Fruit fly (Drosophila melanogaster) whole organism, embryonic: Measurements from ENCODE around the gene Trf4-1.

Experiments
- Antp ChIP-seq: fragments of 200-800 bp; sonication (Bioruptor generic); optimal IDR thresholded peaks from 3 replicates; lab custom pipeline; 2016; ENCODE audit warnings: missing biosample characterization, missing genetic modification characterization
- B-H2 ChIP-seq: fragments of 200-800 bp; sonication (Bioruptor generic); optimal IDR thresholded peaks from 2 replicates; lab custom pipeline; 2018; ENCODE audit warnings: missing biosample characterization, mild to moderate bottlenecking, missing genetic modification characterization
- CG10366 ChIP-seq: fragments of 200-800 bp; sonication (Bioruptor generic); IDR thresholded peaks from 2 replicates; pipeline ENCODE4 v1.3.6; 2022; ENCODE audit warnings: missing biosample characterization, missing genetic modification characterization
- CG10462 ChIP-seq: fragments of 200-800 bp; sonication (Bioruptor generic); optimal IDR thresholded peaks from 2 replicates; lab custom pipeline; 2016; ENCODE audit warnings: missing biosample characterization, missing genetic modification characterization
- CG1233 ChIP-seq: fragments of 200-800 bp; sonication (Bioruptor generic); optimal IDR thresholded peaks from 4 replicates; lab custom pipeline; 2018; ENCODE audit warnings: missing biosample characterization, mild to moderate bottlenecking, missing genetic modification characterization
- CG12659 ChIP-seq: fragments of 200-800 bp; sonication (Bioruptor generic); optimal IDR thresholded peaks from 3 replicates; lab custom pipeline; 2017; ENCODE audit warnings: mild to moderate bottlenecking, missing biosample characterization, missing genetic modification reagents, missing genetic modification characterization
- CG12744 ChIP-seq: fragments of 200-800 bp; sonication (Bioruptor generic); optimal IDR thresholded peaks from 2 replicates; lab custom pipeline; 2016; ENCODE audit warnings: missing biosample characterization, missing genetic modification characterization
- CG17328 ChIP-seq: fragments of 200-800 bp; sonication (Bioruptor generic); IDR thresholded peaks from 2 replicates; pipeline ENCODE4 v1.3.6; 2022; ENCODE audit warnings: missing biosample characterization, missing genetic modification characterization
- CG17359 ChIP-seq: fragments of 200-800 bp; sonication (Bioruptor generic); optimal IDR thresholded peaks from 3 replicates; lab custom pipeline; 2018; ENCODE audit warnings: missing biosample characterization, mild to moderate bottlenecking, missing genetic modification characterization, moderate library complexity
- CG2116 ChIP-seq: fragments of 200-800 bp; sonication (Bioruptor generic); optimal IDR thresholded peaks from 3 replicates; lab custom pipeline; 2018; ENCODE audit warnings: missing biosample characterization, mild to moderate bottlenecking, missing genetic modification characterization
- CG2129 ChIP-seq: fragments of 200-800 bp; sonication (Bioruptor generic); IDR thresholded peaks from 2 replicates; pipeline ENCODE4 v1.3.6; 2022; ENCODE audit warnings: missing biosample characterization, missing genetic modification characterization; ENCODE audit not compliant: partially characterized antibody
- CG2202 ChIP-seq: fragments of 200-800 bp; sonication (Bioruptor generic); optimal IDR thresholded peaks from 2 replicates; lab custom pipeline; 2018; ENCODE audit warnings: missing biosample characterization, mild to moderate bottlenecking, missing genetic modification characterization
- CG30403 ChIP-seq: fragments of 200-800 bp; sonication (Bioruptor generic); optimal IDR thresholded peaks from 3 replicates; lab custom pipeline; 2016; ENCODE audit warnings: missing biosample characterization, missing genetic modification characterization
- CG4360 ChIP-seq: fragments of 200-800 bp; sonication (Bioruptor generic); IDR thresholded peaks from 2 replicates; pipeline ENCODE4 v1.3.6; 2022; ENCODE audit warnings: missing biosample characterization, missing genetic modification characterization
- CG4707 ChIP-seq: fragments of 200-800 bp; sonication (Bioruptor generic); optimal IDR thresholded peaks from 2 replicates; lab custom pipeline; 2018; ENCODE audit warnings: missing biosample characterization, mild to moderate bottlenecking, missing genetic modification characterization, moderate library complexity
- CG4730 ChIP-seq: fragments of 200-800 bp; sonication (Bioruptor generic); IDR thresholded peaks from 2 replicates; pipeline ENCODE4 v1.3.6; 2022; ENCODE audit warnings: missing biosample characterization, missing genetic modification characterization
- CG4854 ChIP-seq: fragments of 200-800 bp; sonication (Bioruptor generic); optimal IDR thresholded peaks from 2 replicates; lab custom pipeline; 2016; ENCODE audit warnings: missing biosample characterization, missing genetic modification characterization, inconsistent platforms
- CG5245 ChIP-seq: fragments of 200-800 bp; sonication (Bioruptor generic); optimal IDR thresholded peaks from 3 replicates; lab custom pipeline; 2016; ENCODE audit warnings: missing biosample characterization, missing genetic modification characterization
- CG6272 ChIP-seq: fragments of 200-800 bp; sonication (Bioruptor generic); IDR thresholded peaks from 2 replicates; pipeline ENCODE4 v1.3.6; 2022; ENCODE audit warnings: missing biosample characterization, missing genetic modification characterization
- CG7745 ChIP-seq: fragments of 200-800 bp; sonication (Bioruptor generic); optimal IDR thresholded peaks from 2 replicates; lab custom pipeline; 2018; ENCODE audit warnings: missing biosample characterization, mild to moderate bottlenecking, missing genetic modification characterization, moderate library complexity
- CG8089 ChIP-seq: fragments of 200-800 bp; sonication (Bioruptor generic); optimal IDR thresholded peaks from 3 replicates; lab custom pipeline; 2016; ENCODE audit warnings: missing biosample characterization, missing genetic modification characterization
- CG9437 ChIP-seq: fragments of 200-800 bp; sonication (Bioruptor generic); optimal IDR thresholded peaks from 2 replicates; lab custom pipeline; 2018; ENCODE audit warnings: missing biosample characterization, mild to moderate bottlenecking, missing genetic modification characterization
- Fer1 ChIP-seq: fragments of 200-800 bp; sonication (Bioruptor generic); optimal IDR thresholded peaks from 2 replicates; lab custom pipeline; 2017; ENCODE audit warnings: missing biosample characterization, mild to moderate bottlenecking, missing genetic modification characterization
- Fer3 ChIP-seq: fragments of 200-800 bp; sonication (Bioruptor generic); optimal IDR thresholded peaks from 2 replicates; lab custom pipeline; 2018; ENCODE audit warnings: missing biosample characterization, mild to moderate bottlenecking, missing genetic modification characterization, moderate library complexity
- HLH54F ChIP-seq: fragments of 200-800 bp; sonication (Bioruptor generic); optimal IDR thresholded peaks from 3 replicates; lab custom pipeline; 2016; ENCODE audit warnings: missing biosample characterization, missing genetic modification characterization
- HmgD ChIP-seq: fragments of 200-800 bp; sonication (Bioruptor generic); optimal IDR thresholded peaks from 3 replicates; lab custom pipeline; 2016; ENCODE audit warnings: missing biosample characterization, missing genetic modification characterization
- Hmr ChIP-seq: fragments of 200-800 bp; sonication (Bioruptor generic); optimal IDR thresholded peaks from 3 replicates; lab custom pipeline; 2017; ENCODE audit warnings: mild to moderate bottlenecking, missing biosample characterization, missing genetic modification reagents, missing genetic modification characterization
- Hr78 ChIP-seq, 2 experiments: fragments of 200-800 bp in 1 of 2; fragments of >200 bp in 1 of 2; sonication (Bioruptor generic) in 1 of 2; optimal IDR thresholded peaks; 2 replicates each; lab custom pipeline; 2017 to 2019; ENCODE audit warnings: missing biosample characterization in 2 of 2, missing genetic modification characterization in 2 of 2, mild to moderate bottlenecking in 1 of 2, moderate library complexity in 1 of 2
- Kr ChIP-seq: fragments of 200-800 bp; sonication (Bioruptor generic); optimal IDR thresholded peaks from 2 replicates; lab custom pipeline; 2017; ENCODE audit warnings: missing biosample characterization, mild to moderate bottlenecking, missing genetic modification characterization
- Lim3 ChIP-seq: fragments of 200-800 bp; sonication (Bioruptor generic); IDR thresholded peaks from 2 replicates; pipeline ENCODE4 v1.3.6; 2022; ENCODE audit warnings: missing biosample characterization, missing genetic modification characterization
- Oli ChIP-seq: fragments of 200-800 bp; sonication (Bioruptor generic); optimal IDR thresholded peaks from 2 replicates; lab custom pipeline; 2018; ENCODE audit warnings: missing biosample characterization, mild to moderate bottlenecking, missing genetic modification characterization, moderate library complexity
- Optix ChIP-seq: fragments of 200-800 bp; sonication (Bioruptor generic); IDR thresholded peaks from 3 replicates; pipeline ENCODE4 v1.3.6; 2022; ENCODE audit warnings: missing biosample characterization, missing genetic modification characterization
- Pdp1 ChIP-seq, 2 experiments: fragments of 200-800 bp; sonication (Bioruptor generic); optimal IDR thresholded peaks; 3 replicates each; lab custom pipeline; 2016; ENCODE audit warnings: missing biosample characterization in 2 of 2, missing genetic modification characterization in 2 of 2, mild to moderate bottlenecking in 1 of 2, moderate library complexity in 1 of 2
- Ravus ChIP-seq: fragments of 200-800 bp; sonication (Bioruptor generic); IDR thresholded peaks from 2 replicates; pipeline ENCODE4 v1.3.6; 2022; ENCODE audit warnings: missing biosample characterization, missing genetic modification characterization
- Rfx ChIP-seq: fragments of 200-800 bp; sonication (Bioruptor generic); IDR thresholded peaks from 2 replicates; pipeline ENCODE4 v1.3.6; 2022; ENCODE audit warnings: missing biosample characterization, missing genetic modification characterization
- Six4 ChIP-seq: fragments of 200-800 bp; sonication (Bioruptor generic); optimal IDR thresholded peaks from 2 replicates; lab custom pipeline; 2016; ENCODE audit warnings: missing biosample characterization, missing genetic modification characterization
- Sox100B ChIP-seq: fragments of 200-800 bp; sonication (Bioruptor generic); optimal IDR thresholded peaks from 3 replicates; lab custom pipeline; 2018; ENCODE audit warnings: missing biosample characterization, mild to moderate bottlenecking, missing genetic modification characterization
- abd-A ChIP-seq: fragments of 200-800 bp; sonication (Bioruptor generic); optimal IDR thresholded peaks from 3 replicates; lab custom pipeline; 2019; ENCODE audit warnings: missing biosample characterization, mild to moderate bottlenecking, missing genetic modification characterization, moderate library complexity
- dati ChIP-seq: fragments of 200-800 bp; sonication (Bioruptor generic); IDR thresholded peaks from 2 replicates; pipeline ENCODE4 v1.3.6; 2022; ENCODE audit warnings: missing biosample characterization, missing genetic modification characterization
- dm ChIP-seq: fragments of 200-800 bp; sonication (Bioruptor generic); optimal IDR thresholded peaks from 3 replicates; lab custom pipeline; 2016; ENCODE audit warnings: missing biosample characterization, missing genetic modification characterization
- dmrt11E ChIP-seq: fragments of 200-800 bp; sonication (Bioruptor generic); optimal IDR thresholded peaks from 3 replicates; lab custom pipeline; 2018; ENCODE audit warnings: missing biosample characterization, mild to moderate bottlenecking, missing genetic modification characterization, moderate library complexity
- fru ChIP-seq: fragments of >200 bp; optimal IDR thresholded peaks from 2 replicates; lab custom pipeline; 2017
- ftz-f1 ChIP-seq: fragments of 200-800 bp; sonication (Bioruptor generic); optimal IDR thresholded peaks from 2 replicates; lab custom pipeline; 2016; ENCODE audit warnings: missing biosample characterization, missing genetic modification characterization
- h ChIP-seq: fragments of >200 bp; optimal IDR thresholded peaks from 2 replicates; lab custom pipeline; 2017
- lmd ChIP-seq: fragments of 200-800 bp; sonication (Bioruptor generic); IDR thresholded peaks from 2 replicates; pipeline ENCODE4 v1.3.6; 2022; ENCODE audit warnings: missing biosample characterization, missing genetic modification characterization
- pho ChIP-seq: fragments of 200-800 bp; sonication (Bioruptor generic); optimal IDR thresholded peaks from 2 replicates; lab custom pipeline; 2016; ENCODE audit warnings: missing biosample characterization, missing genetic modification characterization
- prd ChIP-seq, 3 experiments: fragments of >200 bp in 2 of 3; fragments of 200-800 bp in 1 of 3; sonication (Bioruptor generic) in 1 of 3; optimal IDR thresholded peaks in 2 of 3; IDR thresholded peaks in 1 of 3; 2 replicates in 2 of 3; 3 replicates in 1 of 3; pipeline versions ENCODE4 v1.3.6 to Lab custom; 2017 to 2022; ENCODE audit warnings: missing biosample characterization in 1 of 3, missing genetic modification characterization in 1 of 3
- pum ChIP-seq: fragments of 200-800 bp; sonication (Bioruptor generic); optimal IDR thresholded peaks from 2 replicates; lab custom pipeline; 2016; ENCODE audit warnings: missing biosample characterization, missing genetic modification characterization
- ranshi ChIP-seq: fragments of 200-800 bp; sonication (Bioruptor generic); IDR thresholded peaks from 2 replicates; pipeline ENCODE4 v1.3.6; 2022; ENCODE audit warnings: missing biosample characterization, missing genetic modification characterization
- row ChIP-seq: fragments of 200-800 bp; sonication (Bioruptor generic); IDR thresholded peaks from 3 replicates; pipeline ENCODE4 v1.3.6; 2022; ENCODE audit warnings: missing biosample characterization, missing genetic modification characterization

Trf4-1 gene

DNA sequence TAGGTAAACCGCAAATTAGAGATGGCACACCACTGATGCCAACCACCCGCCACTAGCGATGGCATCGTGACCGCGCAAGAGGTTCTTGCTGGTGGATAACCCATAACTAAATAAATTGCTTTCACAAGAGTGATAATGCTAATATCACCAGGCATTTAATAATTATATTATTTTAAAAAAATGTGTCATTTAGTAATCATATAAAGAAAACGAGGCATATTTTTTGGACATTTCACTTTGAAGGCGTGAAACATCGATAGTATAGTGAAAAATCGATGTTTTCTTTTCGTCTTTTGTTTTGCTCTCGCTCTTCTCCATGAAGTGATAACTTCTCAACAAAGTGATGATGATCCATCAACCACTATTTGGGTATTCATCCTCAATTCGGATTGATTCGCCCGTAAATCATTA is 1.4 kb upstream of the Trf4-1 start, which contains the start of gene IntS4 (continued):
- peak; percentile 75 for TF ChIP-seq CG6272 (GFP tag; lab: Robert Waterston, UW)
- no peak for TF ChIP-seq Hmr (GFP tag; lab: Kevin White, UChicago)
- TF ChIP-seq prd (optimal IDR thresholded peaks at IDR 0.05; lab: Kevin White, UChicago) = no peak
- peak; percentile 77 for TF ChIP-seq prd (GFP tag; IDR thresholded peaks at IDR 0.05; lab: Robert Waterston, UW)
- no peak for TF ChIP-seq CG9437 (GFP tag; lab: Kevin White, UChicago)
- peak; percentile 36 for TF ChIP-seq CG17359
- TF ChIP-seq CG5245 (GFP tag; lab: Kevin White, UChicago) = peak; percentile 4
- TF ChIP-seq CG10366 (GFP tag; lab: Robert Waterston, UW) = peak; percentile 59
- TF ChIP-seq ftz-f1 (GFP tag; lab: Kevin White, UChicago) = peak; percentile 56
- TF ChIP-seq Ravus (GFP tag; lab: Robert Waterston, UW) = no peak
- TF ChIP-seq Sox100B (GFP tag; lab: Kevin White, UChicago) = peak; percentile 42
- TF ChIP-seq pum = peak; percentile 8
- peak; percentile 7 for TF ChIP-seq dm (GFP tag; lab: Kevin White, UChicago)
- TF ChIP-seq CG8089 (GFP tag; lab: Kevin White, UChicago) = no peak
- peak; percentile 38; the same call in 1 of the 2 replicates for TF ChIP-seq CG4730 (GFP tag; lab: Robert Waterston, UW)
- TF ChIP-seq CG2202 = peak; percentile 5
- peak; percentile 20 for TF ChIP-seq Six4
- TF ChIP-seq Fer1 (GFP tag; lab: Kevin White, UChicago) = peak; percentile 73
- TF ChIP-seq Pdp1 (GFP tag; optimal IDR thresholded peaks at IDR 0.05; lab: Kevin White, UChicago) = peak in 1 of 2 experiments; percentile 56
- TF ChIP-seq CG2129 (GFP tag; lab: Robert Waterston, UW) = peak; percentile 89
- TF ChIP-seq row (GFP tag; lab: Robert Waterston, UW) = peak; percentile 96
- no peak for TF ChIP-seq HmgD (GFP tag; lab: Kevin White, UChicago)
- TF ChIP-seq Optix (GFP tag; lab: Robert Waterston, UW) = no peak
- peak; percentile 39 for TF ChIP-seq CG4854
- peak; percentile 55 for TF ChIP-seq CG17328 (GFP tag; lab: Robert Waterston, UW)
- TF ChIP-seq h (lab: Kevin White, UChicago) = no peak
- TF ChIP-seq HLH54F (GFP tag; lab: Kevin White, UChicago) = no peak
- peak; percentile 55 for TF ChIP-seq Fer3
- TF ChIP-seq Lim3 (GFP tag; lab: Robert Waterston, UW) = no peak
- TF ChIP-seq dmrt11E (tag; lab: Kevin White, UChicago) = peak; percentile 45
- TF ChIP-seq CG4360 (GFP tag; lab: Robert Waterston, UW) = 0 out of 2 replicates have a peak, but pooled peaks have one; percentile 6
- no peak for TF ChIP-seq CG1233 (GFP tag; lab: Kevin White, UChicago)
- no peak for TF ChIP-seq ranshi
- peak; percentile 13 for TF ChIP-seq CG10462
- TF ChIP-seq lmd (GFP tag; lab: Robert Waterston, UW) = peak; percentile 69; the same call in 1 of the 2 replicates
- TF ChIP-seq dati (GFP tag; lab: Robert Waterston, UW) = no peak
- peak; percentile 65 for TF ChIP-seq CG12659

DNA sequence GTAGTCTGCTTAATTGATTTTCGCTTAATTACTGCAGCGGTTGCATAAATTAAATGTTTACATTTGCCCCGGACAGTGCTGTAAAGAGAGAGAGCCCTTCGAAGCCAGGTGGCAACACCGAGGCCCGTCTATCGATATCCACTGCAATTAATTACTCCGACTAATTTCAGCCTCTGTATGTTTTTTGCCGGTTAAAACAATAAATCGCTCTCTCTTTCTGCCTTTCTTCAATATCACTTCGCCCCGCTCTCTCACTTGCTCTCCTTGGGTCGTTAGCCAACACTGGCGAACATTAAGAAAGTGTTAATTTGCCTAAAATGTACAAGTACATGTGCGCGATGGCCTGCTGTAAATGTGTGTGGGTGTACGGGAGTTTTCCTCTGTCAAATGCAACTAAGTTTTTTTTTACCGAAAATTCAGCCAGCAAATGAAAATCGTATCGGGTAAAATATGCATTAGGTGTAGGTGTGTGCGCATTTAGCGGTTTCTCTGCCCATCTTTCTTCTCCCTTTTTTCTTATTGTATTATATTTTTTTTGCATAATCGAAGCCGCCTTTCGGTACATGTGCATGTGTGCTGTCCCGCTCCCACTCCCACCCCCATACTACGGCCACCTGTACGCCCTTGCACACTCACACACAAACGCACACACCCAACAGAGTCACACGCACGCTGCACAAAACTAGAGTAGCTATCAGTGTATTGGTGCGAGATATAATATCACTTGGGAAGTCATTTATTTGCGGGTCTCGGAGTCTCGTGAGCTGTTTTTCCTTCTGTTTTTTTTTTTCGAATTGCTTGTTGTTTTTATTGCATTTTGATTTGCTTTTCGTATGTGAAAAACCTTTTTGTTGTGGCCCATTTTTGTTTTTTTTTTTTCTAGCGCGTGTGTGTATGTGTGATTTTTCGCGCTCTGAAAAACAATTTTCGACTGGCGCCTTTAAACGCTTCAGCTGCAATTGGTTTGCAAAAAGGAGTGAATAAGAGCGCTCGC is 1.6 kb downstream of the Trf4-1 start:
- TF ChIP-seq CG12744 (GFP tag; lab: Kevin White, UChicago) (no peak), CG7745 (tag; lab: Kevin White, UChicago) (peak; percentile 97), fru (lab: Kevin White, UChicago) (no peak), Hr78 (GFP tag; optimal IDR thresholded peaks at IDR 0.05; lab: Kevin White, UChicago) (no peak), B-H2 (GFP tag; lab: Kevin White, UChicago) (peak; percentile 76), CG2116 (peak; percentile 56), Oli (tag; lab: Kevin White, UChicago) (no peak), CG4707 (GFP tag; lab: Kevin White, UChicago) (no peak), CG30403 (GFP tag; lab: Kevin White, UChicago) (peak; percentile 16), pho (GFP tag; lab: Kevin White, UChicago) (peak; percentile 15), Antp (peak; percentile 36), abd-A (tag; lab: Kevin White, UChicago) (peak; percentile 93), Kr (peak; percentile 75), Rfx (GFP tag; lab: Robert Waterston, UW) (0 out of 2 replicates have a peak, but pooled peaks have one; percentile 17)
